Worm (Caenorhabditis elegans): Measurements from ENCODE around the gene T14G12.12.

DNA sequence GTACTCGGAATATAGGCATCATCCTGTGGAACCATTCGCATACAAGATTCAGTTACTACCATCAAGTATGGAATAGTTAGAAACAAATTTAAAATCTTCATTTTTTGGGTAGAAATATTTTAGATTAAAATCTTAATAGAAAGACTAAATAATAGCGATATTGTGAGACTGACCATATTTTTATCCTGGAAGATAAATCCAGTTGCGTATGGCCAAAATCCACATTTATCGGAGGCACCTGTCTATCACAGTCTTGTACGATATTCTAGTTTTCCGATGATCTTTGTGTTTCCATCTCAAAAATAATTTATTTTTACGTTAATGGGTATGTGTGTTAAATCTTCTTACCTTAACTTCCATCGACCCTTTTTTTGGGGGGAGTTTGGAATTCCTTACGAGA is 6.0 kb upstream of the T14G12.12 start, which contains the start of gene F47B7.3:
- TF ChIP-seq ceh-6 (GFP tag; optimal IDR thresholded peaks at IDR 0.05) (no peak), odd-2 (tag; optimal IDR thresholded peaks at IDR 0.05) (no peak), elt-2 (tag; optimal IDR thresholded peaks at IDR 0.05) (no peak), ceh-19 (GFP tag; optimal IDR thresholded peaks at IDR 0.05) (no peak), elt-4 (tag; optimal IDR thresholded peaks at IDR 0.05) (no peak), pax-1 (tag; optimal IDR thresholded peaks at IDR 0.05) (no peak), ama-1 (optimal IDR thresholded peaks at IDR 0.05) (no peak)
